Worm (Caenorhabditis elegans): ENCODE measurements around the gene sftd-3.

Gene sftd-3

DNA sequence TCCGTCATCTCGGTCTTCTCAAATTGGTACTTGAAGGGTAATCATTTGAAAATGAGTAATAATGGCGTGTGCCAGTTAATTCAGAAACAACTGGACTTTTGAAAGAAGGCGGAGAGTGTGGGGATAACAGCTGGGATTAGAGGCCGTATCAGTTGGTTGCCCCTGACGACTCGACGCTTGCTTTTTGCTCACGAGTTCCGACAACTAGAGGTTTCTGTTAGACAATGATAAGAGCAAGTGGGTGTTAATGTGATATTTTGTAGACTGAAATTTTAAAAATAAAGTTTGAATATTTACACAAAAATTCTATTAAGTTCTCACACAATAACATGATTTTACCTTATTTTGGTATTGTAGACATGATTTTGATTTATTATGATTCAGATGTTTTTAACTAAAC lies 41.1 kb upstream of the sftd-3 start, which contains the start of gene F44G4.7:
Gene F44G4.7, minus strand, starts transcription at position 101 of the 400 bp plus-strand sequence.
- TF ChIP-seq nhr-6 (tag; optimal IDR thresholded peaks at IDR 0.05) (no peak), nhr-12 (tag; optimal IDR thresholded peaks at IDR 0.05) (no peak), R02D3.7 (tag; optimal IDR thresholded peaks at IDR 0.05) (no peak), zag-1 (tag; optimal IDR thresholded peaks at IDR 0.05) (no peak), ama-1 (optimal IDR thresholded peaks at IDR 0.05) (no peak), aly-2 (tag; optimal IDR thresholded peaks at IDR 0.05) (no peak), mbf-1 (tag; optimal IDR thresholded peaks at IDR 0.05) (no peak), egl-27 (tag; optimal IDR thresholded peaks at IDR 0.05) (no peak), nhr-237 (tag; optimal IDR thresholded peaks at IDR 0.05) (no peak), sma-3 (GFP tag; optimal IDR thresholded peaks at IDR 0.05) (no peak), sem-4 (tag; optimal IDR thresholded peaks at IDR 0.05) (no peak)

ce11 chrII:9001743-9002222 lies 37.8 kb upstream of the sftd-3 start, which contains the start of gene F44G4.6:
F44G4.6 (minus strand) TSS chrII:9001793.
- TF ChIP-seq ceh-16 (tag; optimal IDR thresholded peaks at IDR 0.05): no peak
- no peak for TF ChIP-seq R02D3.7 (tag; optimal IDR thresholded peaks at IDR 0.05)
- no peak for TF ChIP-seq aly-2 (tag; optimal IDR thresholded peaks at IDR 0.05)
- TF ChIP-seq lin-13 (GFP tag; optimal IDR thresholded peaks at IDR 0.05): no peak
- no peak for TF ChIP-seq ztf-1 (GFP tag; conservative IDR thresholded peaks at IDR 0.05)
- no peak for TF ChIP-seq peb-1 (tag; optimal IDR thresholded peaks at IDR 0.05)
- TF ChIP-seq egl-27 (tag; optimal IDR thresholded peaks at IDR 0.05): no peak

- TF ChIP-seq elt-3 (tag; optimal IDR thresholded peaks at IDR 0.05): no peak
- TF ChIP-seq F13H6.1 (tag; optimal IDR thresholded peaks at IDR 0.05): no peak
- TF ChIP-seq dmd-4 (tag; optimal IDR thresholded peaks at IDR 0.05): no peak
- no peak for TF ChIP-seq ztf-1 (GFP tag; conservative IDR thresholded peaks at IDR 0.05)
- TF ChIP-seq C34F6.9 (tag; optimal IDR thresholded peaks at IDR 0.05): no peak
Measured at ce11 chrII:9000331-9000730, 36.4 kb upstream of the sftd-3 start, which contains the start of gene F44G4.5. F44G4.5 (minus strand) TSS chrII:9000431.

ce11 chrII:8997479-8997878 lies 33.5 kb upstream of the sftd-3 start, which contains the start of the genes F44G4.3 and tdp-1:
F44G4.3 (minus strand) TSS chrII:8997662.
tdp-1 (plus strand) TSS chrII:8997825.
- TF ChIP-seq ceh-82 (tag; optimal IDR thresholded peaks at IDR 0.05): no peak
- peak; percentile 18 for TF ChIP-seq nhr-129 (tag; optimal IDR thresholded peaks at IDR 0.05)
- peak; percentile 68 for TF ChIP-seq unc-55 (GFP tag; optimal IDR thresholded peaks at IDR 0.05)
- TF ChIP-seq lin-13 (GFP tag; optimal IDR thresholded peaks at IDR 0.05): no peak
- TF ChIP-seq ztf-1 (GFP tag; conservative IDR thresholded peaks at IDR 0.05): no peak
- peak; percentile 55 to 94 for TF ChIP-seq lsy-2 (tag; optimal IDR thresholded peaks at IDR 0.05)
- no peak for TF ChIP-seq ZK546.5 (tag; optimal IDR thresholded peaks at IDR 0.05)
- no peak for TF ChIP-seq elt-3 (tag; optimal IDR thresholded peaks at IDR 0.05)
- TF ChIP-seq nhr-23 (tag; optimal IDR thresholded peaks at IDR 0.05): no peak
- peak; percentile 67 for TF ChIP-seq C34F6.9 (tag; optimal IDR thresholded peaks at IDR 0.05)

- no peak for TF ChIP-seq blmp-1 (tag; optimal IDR thresholded peaks at IDR 0.05; ENCODE audit: insufficient read depth)
- no peak for TF ChIP-seq ztf-1 (GFP tag; conservative IDR thresholded peaks at IDR 0.05)
- no peak for TF ChIP-seq nhr-21 (tag; optimal IDR thresholded peaks at IDR 0.05)
- no peak for TF ChIP-seq Y55F3AM.14 (GFP tag; optimal IDR thresholded peaks at IDR 0.05)
- TF ChIP-seq nhr-10 (tag; optimal IDR thresholded peaks at IDR 0.05): no peak
Measured at ce11 chrII:8996064-8996463, 32.1 kb upstream of the sftd-3 start, which contains the start of gene ndub-2. ndub-2 (plus strand) TSS chrII:8996364.

DNA sequence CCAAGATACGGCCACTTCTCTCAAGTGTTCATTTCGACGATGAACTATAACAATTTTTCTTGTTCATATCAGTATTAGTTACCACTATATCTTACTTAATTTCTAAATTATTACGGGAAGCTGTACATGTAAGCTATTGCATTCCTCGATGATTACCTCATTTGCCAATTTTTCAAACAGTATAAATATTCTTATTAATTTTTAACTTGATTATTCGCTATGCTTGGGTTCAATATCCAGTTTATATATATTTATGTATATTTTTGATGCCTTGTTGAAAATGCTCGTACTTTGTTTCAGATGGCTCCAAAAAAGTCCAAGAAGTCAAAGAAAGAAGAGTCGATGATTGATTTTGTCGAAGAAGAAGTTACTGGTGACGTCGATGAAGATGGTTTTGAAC lies 30.4 kb upstream of the sftd-3 start, which contains the start of gene F44G4.1:
Gene F44G4.1, plus strand, starts transcription at position 301 of the 400 bp plus-strand sequence.
- TF ChIP-seq nhr-11 (tag; optimal IDR thresholded peaks at IDR 0.05) (no peak), lin-13 (GFP tag; optimal IDR thresholded peaks at IDR 0.05) (no peak), nhr-129 (tag; optimal IDR thresholded peaks at IDR 0.05) (no peak), blmp-1 (tag; optimal IDR thresholded peaks at IDR 0.05; ENCODE audit: insufficient read depth) (no peak), fos-1 (tag; optimal IDR thresholded peaks at IDR 0.05) (no peak)

All from whole organism, L2 larva.